Fruit fly (Drosophila melanogaster) whole organism, embryonic: ENCODE measurements around the gene CG31776.

Experiments
- CG10543 ChIP-seq: fragments of 200-800 bp; sonication (Bioruptor generic); optimal IDR thresholded peaks from 3 replicates; lab custom pipeline; 2017; ENCODE audit warnings: missing biosample characterization, mild to moderate bottlenecking, missing genetic modification characterization, moderate library complexity
- CG10979 ChIP-seq: fragments of 200-800 bp; sonication (Bioruptor generic); optimal IDR thresholded peaks from 2 replicates; lab custom pipeline; 2018; ENCODE audit warnings: missing biosample characterization, mild to moderate bottlenecking, missing genetic modification characterization, moderate library complexity
- CG11093 ChIP-seq: fragments of 200-800 bp; sonication (Bioruptor generic); IDR thresholded peaks from 3 replicates; pipeline ENCODE4 v1.3.6; 2022; ENCODE audit warnings: missing biosample characterization, missing genetic modification characterization
- CG11398 ChIP-seq: fragments of 200-800 bp; sonication (Bioruptor generic); optimal IDR thresholded peaks from 2 replicates; lab custom pipeline; 2016; ENCODE audit warnings: missing biosample characterization, missing genetic modification characterization
- CG12391 ChIP-seq: fragments of 200-800 bp; sonication (Bioruptor generic); optimal IDR thresholded peaks from 3 replicates; lab custom pipeline; 2018; ENCODE audit warnings: missing biosample characterization, mild to moderate bottlenecking, missing genetic modification characterization, moderate library complexity
- CG15269 ChIP-seq: fragments of 200-800 bp; sonication (Bioruptor generic); optimal IDR thresholded peaks from 2 replicates; lab custom pipeline; 2018; ENCODE audit warnings: missing biosample characterization, mild to moderate bottlenecking, missing genetic modification characterization, moderate library complexity
- CG15514 ChIP-seq: fragments of 200-800 bp; sonication (Bioruptor generic); optimal IDR thresholded peaks from 3 replicates; lab custom pipeline; 2017; ENCODE audit warnings: missing biosample characterization, missing genetic modification characterization, mild to moderate bottlenecking, moderate library complexity, missing genetic modification reagents
- CG16813 ChIP-seq: fragments of 200-800 bp; sonication (Bioruptor generic); IDR thresholded peaks from 3 replicates; pipeline ENCODE4 v1.3.6; 2022; ENCODE audit warnings: missing biosample characterization, missing genetic modification characterization; ENCODE audit not compliant: partially characterized antibody
- CG16863 ChIP-seq: fragments of 200-800 bp; sonication (Bioruptor generic); optimal IDR thresholded peaks from 3 replicates; lab custom pipeline; 2016; ENCODE audit warnings: missing biosample characterization, missing genetic modification characterization
- CG18011 ChIP-seq: fragments of 200-800 bp; sonication (Bioruptor generic); optimal IDR thresholded peaks from 2 replicates; lab custom pipeline; 2017; ENCODE audit warnings: missing biosample characterization, missing genetic modification characterization, mild to moderate bottlenecking, moderate library complexity, missing genotype
- CG30431 ChIP-seq: fragments of 200-800 bp; sonication (Bioruptor generic); optimal IDR thresholded peaks from 2 replicates; lab custom pipeline; 2017; ENCODE audit warnings: missing biosample characterization, missing genetic modification characterization
- CG3281 ChIP-seq: fragments of 200-800 bp; sonication (Bioruptor generic); optimal IDR thresholded peaks from 3 replicates; lab custom pipeline; 2017; ENCODE audit warnings: missing biosample characterization, mild to moderate bottlenecking, missing genetic modification characterization
- CG42726 ChIP-seq: fragments of 200-800 bp; sonication (Bioruptor generic); IDR thresholded peaks from 2 replicates; pipeline ENCODE4 v1.3.6; 2022; ENCODE audit warnings: missing biosample characterization, missing genetic modification characterization; ENCODE audit not compliant: partially characterized antibody
- CG4404 ChIP-seq: fragments of 200-800 bp; sonication (Bioruptor generic); IDR thresholded peaks from 2 replicates; pipeline ENCODE4 v1.3.6; 2022; ENCODE audit warnings: missing biosample characterization, missing genetic modification characterization
- CG6175 ChIP-seq: fragments of 200-800 bp; sonication (Bioruptor generic); IDR thresholded peaks from 3 replicates; pipeline ENCODE4 v1.3.6; 2022; ENCODE audit warnings: missing biosample characterization, missing genetic modification characterization
- CG7786 ChIP-seq: fragments of 200-800 bp; sonication (Bioruptor generic); optimal IDR thresholded peaks from 2 replicates; lab custom pipeline; 2016; ENCODE audit warnings: missing biosample characterization, missing genetic modification characterization
- CG7987 ChIP-seq: fragments of 200-800 bp; sonication (Bioruptor generic); optimal IDR thresholded peaks from 2 replicates; lab custom pipeline; 2018; ENCODE audit warnings: missing biosample characterization, mild to moderate bottlenecking, missing genetic modification characterization, moderate library complexity
- CG9609 ChIP-seq: fragments of 200-800 bp; sonication (Bioruptor generic); optimal IDR thresholded peaks from 3 replicates; lab custom pipeline; 2016; ENCODE audit warnings: missing biosample characterization, missing genetic modification characterization
- CG9727 ChIP-seq: fragments of 200-800 bp; sonication (Bioruptor generic); optimal IDR thresholded peaks from 3 replicates; lab custom pipeline; 2017; ENCODE audit warnings: missing biosample characterization, mild to moderate bottlenecking, missing genetic modification characterization
- CG9817 ChIP-seq: fragments of 200-800 bp; sonication (Bioruptor generic); optimal IDR thresholded peaks from 2 replicates; lab custom pipeline; 2018; ENCODE audit warnings: missing biosample characterization, mild to moderate bottlenecking, missing genetic modification characterization, moderate library complexity
- D19B ChIP-seq: fragments of 200-800 bp; sonication (Bioruptor generic); optimal IDR thresholded peaks from 2 replicates; lab custom pipeline; 2017; ENCODE audit warnings: missing biosample characterization, mild to moderate bottlenecking, missing genetic modification characterization
- Ets65A ChIP-seq: fragments of 200-800 bp; sonication (Bioruptor generic); peaks from one replicate; lab custom pipeline; 2016; ENCODE audit warnings: missing biosample characterization, missing genetic modification characterization
- Fer1 ChIP-seq: fragments of 200-800 bp; sonication (Bioruptor generic); optimal IDR thresholded peaks from 2 replicates; lab custom pipeline; 2017; ENCODE audit warnings: missing biosample characterization, mild to moderate bottlenecking, missing genetic modification characterization
- Lhr ChIP-seq: fragments of 200-800 bp; sonication (Bioruptor generic); optimal IDR thresholded peaks from 3 replicates; lab custom pipeline; 2017; ENCODE audit warnings: mild to moderate bottlenecking, missing biosample characterization, missing genetic modification reagents, missing genetic modification characterization
- Lim3 ChIP-seq: fragments of 200-800 bp; sonication (Bioruptor generic); IDR thresholded peaks from 2 replicates; pipeline ENCODE4 v1.3.6; 2022; ENCODE audit warnings: missing biosample characterization, missing genetic modification characterization
- MTF-1 ChIP-seq: fragments of 200-800 bp; sonication (Bioruptor generic); optimal IDR thresholded peaks from 2 replicates; lab custom pipeline; 2018; ENCODE audit warnings: missing biosample characterization, mild to moderate bottlenecking, missing genetic modification characterization, borderline replicate concordance
- Mes4 ChIP-seq: fragments of 200-800 bp; sonication (Bioruptor generic); optimal IDR thresholded peaks from 2 replicates; lab custom pipeline; 2016; ENCODE audit warnings: missing biosample characterization, missing genetic modification characterization
- Nf-YC ChIP-seq: fragments of 200-800 bp; optimal IDR thresholded peaks from 3 replicates; lab custom pipeline; 2019; ENCODE audit warnings: missing biosample characterization, mild to moderate bottlenecking, missing genetic modification characterization, moderate library complexity
- PHDP ChIP-seq: fragments of 200-800 bp; sonication (Bioruptor generic); optimal IDR thresholded peaks from 3 replicates; lab custom pipeline; 2018; ENCODE audit warnings: missing biosample characterization, mild to moderate bottlenecking, missing genetic modification characterization, moderate library complexity
- ara ChIP-seq: fragments of 200-800 bp; sonication (Bioruptor generic); IDR thresholded peaks from 2 replicates; pipeline ENCODE4 v1.3.6; 2022; ENCODE audit warnings: missing biosample characterization, missing genetic modification characterization
- caup ChIP-seq: fragments of 200-800 bp; sonication (Bioruptor generic); optimal IDR thresholded peaks from 3 replicates; lab custom pipeline; 2017; ENCODE audit warnings: missing biosample characterization, mild to moderate bottlenecking, missing genetic modification characterization, moderate library complexity; ENCODE audit not compliant: severe bottlenecking
- chif ChIP-seq, 2 experiments: fragments of 200-800 bp; sonication (Bioruptor generic); optimal IDR thresholded peaks; 3 replicates each; lab custom pipeline; 2016; ENCODE audit warnings: missing biosample characterization in 2 of 2, missing genetic modification characterization in 2 of 2
- disco-r ChIP-seq: fragments of 200-800 bp; sonication (Bioruptor generic); optimal IDR thresholded peaks from 2 replicates; lab custom pipeline; 2016; ENCODE audit warnings: missing biosample characterization, missing genetic modification characterization
- dpn ChIP-seq, 2 experiments: fragments of 200-800 bp; sonication (Bioruptor generic); optimal IDR thresholded peaks; 3 replicates each; lab custom pipeline; 2016; ENCODE audit warnings: missing biosample characterization in 2 of 2, missing genetic modification characterization in 2 of 2
- emc ChIP-seq: fragments of 200-800 bp; sonication (Bioruptor generic); optimal IDR thresholded peaks from 2 replicates; lab custom pipeline; 2016; ENCODE audit warnings: missing biosample characterization, missing genetic modification characterization
- exex ChIP-seq: fragments of 200-800 bp; sonication (Bioruptor generic); optimal IDR thresholded peaks from 4 replicates; lab custom pipeline; 2018; ENCODE audit warnings: missing biosample characterization, mild to moderate bottlenecking, missing genetic modification characterization, moderate library complexity
- ind ChIP-seq: fragments of 200-800 bp; sonication (Bioruptor generic); optimal IDR thresholded peaks from 3 replicates; lab custom pipeline; 2016; ENCODE audit warnings: missing biosample characterization, missing genetic modification characterization
- inv ChIP-seq: fragments of 200-800 bp; sonication (Bioruptor generic); IDR thresholded peaks from 2 replicates; pipeline ENCODE4 v1.3.6; 2022; ENCODE audit warnings: missing biosample characterization, missing genetic modification characterization; ENCODE audit not compliant: partially characterized antibody
- ken ChIP-seq: fragments of 200-800 bp; sonication (Bioruptor generic); IDR thresholded peaks from 3 replicates; pipeline ENCODE4 v1.3.6; 2022; ENCODE audit warnings: missing biosample characterization, missing genetic modification characterization
- lilli ChIP-seq: fragments of 200-800 bp; sonication (Bioruptor generic); optimal IDR thresholded peaks from 3 replicates; lab custom pipeline; 2016; ENCODE audit warnings: missing biosample characterization, missing genetic modification characterization
- luna ChIP-seq: fragments of 200-800 bp; sonication (Bioruptor generic); optimal IDR thresholded peaks from 2 replicates; lab custom pipeline; 2016; ENCODE audit warnings: missing biosample characterization, missing genetic modification characterization
- mld ChIP-seq: fragments of 200-800 bp; sonication (Bioruptor generic); IDR thresholded peaks from 3 replicates; pipeline ENCODE4 v1.3.6; 2022; ENCODE audit warnings: missing biosample characterization, missing genetic modification characterization; ENCODE audit not compliant: partially characterized antibody
- nerfin-1 ChIP-seq: fragments of 200-800 bp; sonication (Bioruptor generic); optimal IDR thresholded peaks from 3 replicates; lab custom pipeline; 2019; ENCODE audit warnings: missing biosample characterization, mild to moderate bottlenecking, missing genetic modification characterization, moderate library complexity
- phol ChIP-seq: fragments of 200-800 bp; sonication (Bioruptor generic); optimal IDR thresholded peaks from 3 replicates; lab custom pipeline; 2018; ENCODE audit warnings: missing biosample characterization, mild to moderate bottlenecking, missing genetic modification characterization, moderate library complexity
- pita ChIP-seq: fragments of 200-800 bp; sonication (Bioruptor generic); optimal IDR thresholded peaks from 2 replicates; lab custom pipeline; 2017; ENCODE audit warnings: missing biosample characterization, mild to moderate bottlenecking, missing genetic modification characterization
- ro ChIP-seq: fragments of 200-800 bp; sonication (Bioruptor generic); IDR thresholded peaks from 2 replicates; pipeline ENCODE4 v1.3.6; 2022; ENCODE audit warnings: missing biosample characterization, missing genetic modification characterization
- seq ChIP-seq: fragments of 200-800 bp; sonication (Bioruptor generic); IDR thresholded peaks from 2 replicates; pipeline ENCODE4 v1.3.6; 2022; ENCODE audit warnings: missing biosample characterization, missing genetic modification characterization
- shn ChIP-seq: fragments of 200-800 bp; sonication (Bioruptor generic); optimal IDR thresholded peaks from 3 replicates; lab custom pipeline; 2016; ENCODE audit warnings: missing biosample characterization, missing genetic modification characterization
- tna ChIP-seq: fragments of 200-800 bp; sonication (Bioruptor generic); IDR thresholded peaks from 2 replicates; pipeline ENCODE4 v1.3.6; 2022; ENCODE audit warnings: missing biosample characterization, missing genetic modification characterization; ENCODE audit not compliant: partially characterized antibody
- vvl ChIP-seq: fragments of 200-800 bp; sonication (Bioruptor generic); IDR thresholded peaks from 2 replicates; pipeline ENCODE4 v1.3.6; 2022; ENCODE audit warnings: missing biosample characterization, missing genetic modification characterization

The CG31776 gene

DNA sequence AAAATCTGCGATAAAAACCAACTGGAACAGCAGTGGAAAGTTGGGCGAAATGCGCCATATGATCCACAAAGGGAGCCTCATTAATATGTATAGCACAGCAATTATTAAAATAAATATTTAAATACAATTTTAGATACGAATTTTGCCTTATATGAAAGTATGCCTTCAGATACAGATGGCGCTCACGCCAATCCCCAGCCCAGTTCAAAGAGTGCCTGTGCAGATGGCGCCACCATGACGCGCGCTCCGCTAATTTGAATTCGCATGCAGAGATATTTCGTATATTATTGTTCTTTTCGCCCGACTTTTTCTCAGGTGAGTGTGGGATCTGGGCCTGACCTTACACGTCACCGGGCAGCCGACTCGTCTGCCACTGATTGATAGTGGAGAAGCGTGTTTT, 2.3 kb downstream of the CG31776 start, which contains the start of gene Pgant4 (continued):
- TF ChIP-seq CG11398, result no peak
- peak; percentile 40 to 69 for TF ChIP-seq dpn (GFP tag; optimal IDR thresholded peaks at IDR 0.05; lab: Kevin White, UChicago)
- no peak for TF ChIP-seq luna
- TF ChIP-seq phol, result peak; percentile 43
- TF ChIP-seq ken (GFP tag; lab: Robert Waterston, UW), result peak; percentile 73
- TF ChIP-seq shn, result no peak
- no peak for TF ChIP-seq D19B (GFP tag; lab: Kevin White, UChicago)
- no peak for TF ChIP-seq disco-r
- peak; percentile 53 for TF ChIP-seq caup (GFP tag; lab: Kevin White, UChicago)
- TF ChIP-seq MTF-1 (GFP tag; lab: Kevin White, UChicago), result peak; percentile 25
- TF ChIP-seq CG10543 (GFP tag; lab: Kevin White, UChicago), result peak; percentile 25
- 0 out of 3 replicates have a peak, but pooled peaks have one; percentile 30 for TF ChIP-seq CG16813 (GFP tag; lab: Robert Waterston, UW)
- peak; percentile 43 for TF ChIP-seq ind (GFP tag; lab: Kevin White, UChicago)
- no peak for TF ChIP-seq PHDP (tag; lab: Kevin White, UChicago)
- TF ChIP-seq CG15514 (GFP tag; lab: Kevin White, UChicago), result peak; percentile 53
- 0 out of 2 replicates have a peak, but pooled peaks have one; percentile 17 for TF ChIP-seq ara
- peak; percentile 47 for TF ChIP-seq CG10979 (tag; lab: Kevin White, UChicago)
- TF ChIP-seq vvl, result peak; percentile 76
- no peak for TF ChIP-seq CG3281 (GFP tag; lab: Kevin White, UChicago)
- peak; percentile 38 for TF ChIP-seq CG7987 (GFP tag; lab: Kevin White, UChicago)
- TF ChIP-seq ro, result peak; percentile 29; the same call in 1 of the 2 replicates
- peak; percentile 1 to 48 for TF ChIP-seq chif (GFP tag; optimal IDR thresholded peaks at IDR 0.05; lab: Kevin White, UChicago)
- TF ChIP-seq lilli (GFP tag; lab: Kevin White, UChicago), result peak; percentile 46
- TF ChIP-seq inv (GFP tag; lab: Robert Waterston, UW), result no peak
- TF ChIP-seq Fer1 (GFP tag; lab: Kevin White, UChicago), result peak; percentile 39
- peak; percentile 68 for TF ChIP-seq Lhr (GFP tag; lab: Kevin White, UChicago)
- no peak for TF ChIP-seq CG18011 (GFP tag; lab: Kevin White, UChicago)
- peak; percentile 40 for TF ChIP-seq CG9817 (tag; lab: Kevin White, UChicago)
- TF ChIP-seq CG11093 (GFP tag; lab: Robert Waterston, UW), result peak; percentile 48; the same call in 1 of the 3 replicates
- TF ChIP-seq tna (GFP tag; lab: Robert Waterston, UW), result no peak
- no peak for TF ChIP-seq Lim3 (GFP tag; lab: Robert Waterston, UW)
- TF ChIP-seq CG4404, result no peak
- 0 out of 3 replicates have a peak, but pooled peaks have one; percentile 28 for TF ChIP-seq CG6175 (GFP tag; lab: Robert Waterston, UW)
- no peak for TF ChIP-seq emc (GFP tag; lab: Kevin White, UChicago)
- TF ChIP-seq nerfin-1 (tag; lab: Kevin White, UChicago), result no peak
- TF ChIP-seq Ets65A (GFP tag; lab: Kevin White, UChicago), result peak; percentile 41
- peak; percentile 39 for TF ChIP-seq CG30431
- TF ChIP-seq CG16863 (GFP tag; lab: Kevin White, UChicago), result peak; percentile 37
- peak; percentile 9 for TF ChIP-seq pita (GFP tag; lab: Kevin White, UChicago)
- TF ChIP-seq Mes4 (GFP tag; lab: Kevin White, UChicago), result no peak
- no peak for TF ChIP-seq CG7786 (GFP tag; lab: Kevin White, UChicago)
- TF ChIP-seq CG42726 (GFP tag; lab: Robert Waterston, UW), result peak; percentile 81
- peak; percentile 24 for TF ChIP-seq CG9609 (GFP tag; lab: Kevin White, UChicago)
- no peak for TF ChIP-seq CG15269
- TF ChIP-seq CG9727, result peak; percentile 31
- peak; percentile 37 for TF ChIP-seq Nf-YC (tag; lab: Kevin White, UChicago)
- peak; percentile 18 for TF ChIP-seq CG12391 (tag; lab: Kevin White, UChicago)
- no peak for TF ChIP-seq exex (tag; lab: Kevin White, UChicago)
- TF ChIP-seq mld (GFP tag; lab: Robert Waterston, UW), result no peak
- no peak for TF ChIP-seq seq (GFP tag; lab: Robert Waterston, UW)
